Worm (Caenorhabditis elegans): ENCODE results near the gene nhr-140.

DNA sequence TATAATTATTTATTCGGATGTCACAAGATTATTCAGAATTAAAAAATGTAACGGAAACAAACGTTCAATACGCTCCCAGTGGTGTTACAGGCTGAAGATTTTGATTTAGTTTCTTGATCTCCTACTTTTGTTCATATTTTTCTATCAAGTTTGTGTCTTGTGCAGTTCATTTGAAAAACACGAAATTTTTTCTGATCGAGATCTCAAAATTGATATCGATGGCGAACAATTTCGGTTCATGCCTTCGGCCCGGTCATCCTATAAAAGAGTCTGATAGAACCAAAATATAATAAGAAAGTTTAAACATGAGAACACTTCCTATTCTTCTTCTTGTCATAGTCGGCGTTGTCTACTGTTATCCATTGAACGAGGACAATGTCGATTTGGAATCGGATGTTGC is 17.8 kb upstream of the nhr-140 start, which contains the start of gene drd-10:
- TF ChIP-seq nhr-77 (tag; optimal IDR thresholded peaks at IDR 0.05) = no peak
- no peak for TF ChIP-seq dve-1 (tag; optimal IDR thresholded peaks at IDR 0.05; ENCODE audit: insufficient read depth)
- no peak for TF ChIP-seq aly-2 (tag; optimal IDR thresholded peaks at IDR 0.05)
- TF ChIP-seq nhr-11 (tag; optimal IDR thresholded peaks at IDR 0.05) = no peak
- no peak for TF ChIP-seq ama-1 (optimal IDR thresholded peaks at IDR 0.05)
- no peak for TF ChIP-seq F10B5.3 (tag; optimal IDR thresholded peaks at IDR 0.05)
- no peak for TF ChIP-seq nhr-28 (tag; optimal IDR thresholded peaks at IDR 0.05)
- no peak for TF ChIP-seq zag-1 (tag; optimal IDR thresholded peaks at IDR 0.05)
- TF ChIP-seq hlh-30 (tag; optimal IDR thresholded peaks at IDR 0.05; ENCODE audit: insufficient read depth) = no peak
- TF ChIP-seq lin-1 (GFP tag; IDR thresholded peaks at IDR 0.05) = no peak
- TF ChIP-seq T26A8.4 (GFP tag; IDR thresholded peaks at IDR 0.05) = no peak
- TF ChIP-seq egl-27 (tag; optimal IDR thresholded peaks at IDR 0.05) = no peak
- no peak for TF ChIP-seq pqm-1 (tag; optimal IDR thresholded peaks at IDR 0.05)
- TF ChIP-seq pha-4 (GFP tag; IDR thresholded peaks at IDR 0.05) = no peak
- no peak for TF ChIP-seq pha-4 (tag; optimal IDR thresholded peaks at IDR 0.05)

Measured in whole organism, L4 larva.